Fruit fly (Drosophila melanogaster) whole organism, prepupa: ENCODE data around the gene CG31141.

Experiments
- CG11762 ChIP-seq: fragments of 200-800 bp; sonication (Bioruptor generic); optimal IDR thresholded peaks from 3 replicates; lab custom pipeline; 2016; ENCODE audit warnings: missing biosample characterization, missing genetic modification characterization; ENCODE audit not compliant: insufficient read depth
- CG34406 ChIP-seq: fragments of 200-800 bp; sonication (Bioruptor generic); optimal IDR thresholded peaks from 3 replicates; lab custom pipeline; 2016; ENCODE audit warnings: missing biosample characterization, missing genetic modification characterization

DNA sequence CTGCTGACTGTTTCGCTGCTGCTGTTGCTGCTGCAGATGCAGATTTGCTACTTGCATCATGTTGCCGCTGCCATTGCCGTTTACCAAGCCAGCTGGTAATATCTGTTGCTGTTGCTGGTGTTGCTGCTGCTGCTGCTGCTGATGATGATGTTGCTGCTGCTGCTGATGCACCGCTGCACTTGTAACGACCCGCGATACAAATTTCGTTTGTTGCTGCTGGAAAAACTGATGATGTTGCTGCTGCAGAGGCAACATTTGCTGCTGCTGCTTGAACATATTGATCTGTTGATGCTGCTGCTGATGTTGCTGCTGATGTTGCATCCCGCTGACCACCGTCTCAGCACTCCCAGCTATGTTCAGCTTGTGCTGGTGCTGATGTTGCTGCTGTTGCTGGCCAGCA, 2.7 kb upstream of the CG31141 start:
- no peak for TF ChIP-seq CG11762 (GFP tag; lab: Kevin White, UChicago)
- no peak for TF ChIP-seq CG34406 (GFP tag; lab: Kevin White, UChicago)
